Fruit fly (Drosophila melanogaster) whole organism, embryonic: ENCODE data around the gene CG7006.
A peak's percentile ranks its signal among the peaks of the same experiment; 100 is the strongest.

Experiments used
- Abd-B ChIP-seq: fragments of 200-800 bp; sonication (Bioruptor generic); optimal IDR thresholded peaks from 2 replicates; lab custom pipeline; 2018; ENCODE audit warnings: missing biosample characterization, mild to moderate bottlenecking, missing genetic modification characterization, moderate library complexity
- CG10274 ChIP-seq: fragments of 200-800 bp; sonication (Bioruptor generic); optimal IDR thresholded peaks from 3 replicates; lab custom pipeline; 2017; ENCODE audit warnings: missing biosample characterization, mild to moderate bottlenecking, missing genetic modification characterization
- CG10366 ChIP-seq: fragments of 200-800 bp; sonication (Bioruptor generic); IDR thresholded peaks from 2 replicates; pipeline ENCODE4 v1.3.6; 2022; ENCODE audit warnings: missing biosample characterization, missing genetic modification characterization
- CG10431 ChIP-seq: fragments of 200-800 bp; sonication (Bioruptor generic); optimal IDR thresholded peaks from 3 replicates; lab custom pipeline; 2018; ENCODE audit warnings: missing biosample characterization, mild to moderate bottlenecking, missing genetic modification characterization
- CG10462 ChIP-seq: fragments of 200-800 bp; sonication (Bioruptor generic); optimal IDR thresholded peaks from 2 replicates; lab custom pipeline; 2016; ENCODE audit warnings: missing biosample characterization, missing genetic modification characterization
- CG11085 ChIP-seq: fragments of 200-800 bp; sonication (Bioruptor generic); IDR thresholded peaks from 2 replicates; pipeline ENCODE4 v1.3.6; 2022; ENCODE audit warnings: missing biosample characterization, missing genetic modification characterization
- CG11696 ChIP-seq: fragments of 200-800 bp; sonication (Bioruptor generic); IDR thresholded peaks from 2 replicates; pipeline ENCODE4 v1.3.6; 2022; ENCODE audit warnings: missing biosample characterization, missing genetic modification characterization
- CG12219 ChIP-seq: fragments of 200-800 bp; sonication (Bioruptor generic); optimal IDR thresholded peaks from 3 replicates; lab custom pipeline; 2018; ENCODE audit warnings: missing biosample characterization, mild to moderate bottlenecking, missing genetic modification characterization
- CG12769 ChIP-seq: fragments of 200-800 bp; sonication (Bioruptor generic); optimal IDR thresholded peaks from 2 replicates; lab custom pipeline; 2019; ENCODE audit warnings: missing biosample characterization, mild to moderate bottlenecking, missing genetic modification characterization, moderate library complexity
- CG14860 ChIP-seq: fragments of 200-800 bp; sonication (Bioruptor generic); IDR thresholded peaks from 3 replicates; pipeline ENCODE4 v1.3.6; 2022; ENCODE audit warnings: missing biosample characterization, missing genetic modification characterization; ENCODE audit not compliant: partially characterized antibody
- CG17802 ChIP-seq: fragments of 200-800 bp; sonication (Bioruptor generic); optimal IDR thresholded peaks from 2 replicates; lab custom pipeline; 2018; ENCODE audit warnings: missing biosample characterization, mild to moderate bottlenecking, missing genetic modification characterization, moderate library complexity
- CG2116 ChIP-seq: fragments of 200-800 bp; sonication (Bioruptor generic); optimal IDR thresholded peaks from 3 replicates; lab custom pipeline; 2018; ENCODE audit warnings: missing biosample characterization, mild to moderate bottlenecking, missing genetic modification characterization
- CG2889 ChIP-seq: fragments of 200-800 bp; sonication (Bioruptor generic); IDR thresholded peaks from 3 replicates; pipeline ENCODE4 v1.3.6; 2022; ENCODE audit warnings: missing biosample characterization, missing genetic modification characterization
- CG31224 ChIP-seq: fragments of 200-800 bp; sonication (Bioruptor generic); IDR thresholded peaks from 2 replicates; pipeline ENCODE4 v1.3.6; 2022; ENCODE audit warnings: missing biosample characterization, missing genetic modification characterization
- CG3407 ChIP-seq: fragments of 200-800 bp; sonication (Bioruptor generic); optimal IDR thresholded peaks from 2 replicates; lab custom pipeline; 2018; ENCODE audit warnings: missing biosample characterization, mild to moderate bottlenecking, missing genetic modification characterization
- CG3726 ChIP-seq: fragments of 200-800 bp; sonication (Bioruptor generic); IDR thresholded peaks from 3 replicates; pipeline ENCODE4, ENCODE4 v1.3.6; 2022; ENCODE audit warnings: missing biosample characterization, missing genetic modification characterization
- CG4707 ChIP-seq: fragments of 200-800 bp; sonication (Bioruptor generic); optimal IDR thresholded peaks from 2 replicates; lab custom pipeline; 2018; ENCODE audit warnings: missing biosample characterization, mild to moderate bottlenecking, missing genetic modification characterization, moderate library complexity
- CG6254 ChIP-seq: fragments of 200-800 bp; sonication (Bioruptor generic); optimal IDR thresholded peaks from 3 replicates; lab custom pipeline; 2017; ENCODE audit warnings: mild to moderate bottlenecking, missing biosample characterization, missing genetic modification reagents, missing genetic modification characterization
- CG6813 ChIP-seq: fragments of 200-800 bp; sonication (Bioruptor generic); optimal IDR thresholded peaks from 2 replicates; lab custom pipeline; 2017; ENCODE audit warnings: missing biosample characterization, missing genetic modification characterization, mild to moderate bottlenecking, moderate library complexity, missing genetic modification reagents
- CG8478 ChIP-seq: fragments of >200 bp; optimal IDR thresholded peaks from 2 replicates; lab custom pipeline; 2018
- CG9609 ChIP-seq: fragments of 200-800 bp; sonication (Bioruptor generic); optimal IDR thresholded peaks from 3 replicates; lab custom pipeline; 2016; ENCODE audit warnings: missing biosample characterization, missing genetic modification characterization
- CG9797 ChIP-seq: fragments of 200-800 bp; sonication (Bioruptor generic); optimal IDR thresholded peaks from 3 replicates; lab custom pipeline; 2018; ENCODE audit warnings: missing biosample characterization, mild to moderate bottlenecking, missing genetic modification characterization
- Chrac-16 ChIP-seq: fragments of 200-800 bp; sonication (Bioruptor generic); optimal IDR thresholded peaks from 3 replicates; lab custom pipeline; 2016; ENCODE audit warnings: missing biosample characterization, missing genetic modification characterization
- Doc2 ChIP-seq: fragments of 200-800 bp; sonication (Bioruptor generic); IDR thresholded peaks from 2 replicates; pipeline ENCODE4 v1.3.6; 2022; ENCODE audit warnings: missing biosample characterization, missing genetic modification characterization
- ERR ChIP-seq: fragments of 200-800 bp; sonication (Bioruptor generic); optimal IDR thresholded peaks from 2 replicates; lab custom pipeline; 2016; ENCODE audit warnings: missing biosample characterization, missing genetic modification characterization
- Eip74EF ChIP-seq, 2 experiments: fragments of 200-800 bp in 1 of 2; fragments of >200 bp in 1 of 2; sonication (Bioruptor generic) in 1 of 2; optimal IDR thresholded peaks; 2 replicates each; lab custom pipeline; 2017 to 2019; ENCODE audit warnings: missing biosample characterization in 2 of 2, missing genetic modification characterization in 2 of 2, mild to moderate bottlenecking in 1 of 2, moderate library complexity in 1 of 2
- Gug ChIP-seq: fragments of 200-800 bp; sonication (Bioruptor generic); IDR thresholded peaks from 4 replicates; pipeline ENCODE4 v1.3.6; 2022; ENCODE audit warnings: missing biosample characterization, missing genetic modification characterization
- HLH4C ChIP-seq: fragments of 200-800 bp; sonication (Bioruptor generic); IDR thresholded peaks from 3 replicates; pipeline ENCODE4 v1.3.6; 2022; ENCODE audit warnings: missing biosample characterization, missing genetic modification characterization; ENCODE audit not compliant: partially characterized antibody
- Hey ChIP-seq: fragments of 200-800 bp; sonication (Bioruptor generic); optimal IDR thresholded peaks from 3 replicates; lab custom pipeline; 2018; ENCODE audit warnings: missing biosample characterization, mild to moderate bottlenecking, missing genetic modification characterization
- Hr3 ChIP-seq: fragments of 200-800 bp; sonication (Bioruptor generic); optimal IDR thresholded peaks from 3 replicates; lab custom pipeline; 2016; ENCODE audit warnings: missing biosample characterization, missing genetic modification characterization
- Kr ChIP-seq: fragments of 200-800 bp; sonication (Bioruptor generic); optimal IDR thresholded peaks from 2 replicates; lab custom pipeline; 2017; ENCODE audit warnings: missing biosample characterization, mild to moderate bottlenecking, missing genetic modification characterization
- Lim3 ChIP-seq: fragments of 200-800 bp; sonication (Bioruptor generic); IDR thresholded peaks from 2 replicates; pipeline ENCODE4 v1.3.6; 2022; ENCODE audit warnings: missing biosample characterization, missing genetic modification characterization
- Rfx ChIP-seq: fragments of 200-800 bp; sonication (Bioruptor generic); IDR thresholded peaks from 2 replicates; pipeline ENCODE4 v1.3.6; 2022; ENCODE audit warnings: missing biosample characterization, missing genetic modification characterization
- Spps ChIP-seq: fragments of 200-800 bp; sonication (Bioruptor generic); optimal IDR thresholded peaks from 2 replicates; lab custom pipeline; 2018; ENCODE audit warnings: missing biosample characterization, mild to moderate bottlenecking, missing genetic modification characterization
- Taf1 ChIP-seq: fragments of 200-800 bp; sonication (Bioruptor generic); IDR thresholded peaks from 2 replicates; pipeline ENCODE4 v1.3.6; 2022; ENCODE audit warnings: missing biosample characterization, missing genetic modification characterization
- Trl ChIP-seq, 3 experiments: fragments of >200 bp in 2 of 3; fragments of 200-800 bp in 1 of 3; sonication (Bioruptor generic) in 1 of 3; optimal IDR thresholded peaks; 2 replicates in 1 of 3; 3 replicates in 2 of 3; lab custom pipeline; 2016 to 2017; ENCODE audit warnings: missing biosample characterization in 1 of 3, missing genetic modification characterization in 1 of 3
- Usf ChIP-seq: fragments of 200-800 bp; sonication (Bioruptor generic); optimal IDR thresholded peaks from 2 replicates; lab custom pipeline; 2017; ENCODE audit warnings: missing genotype, missing biosample characterization, missing genetic modification characterization
- ase ChIP-seq: fragments of 200-800 bp; sonication (Bioruptor generic); IDR thresholded peaks from 3 replicates; pipeline ENCODE4 v1.3.6; 2022; ENCODE audit warnings: missing biosample characterization, missing genetic modification characterization
- crc ChIP-seq: fragments of 200-800 bp; sonication (Bioruptor generic); optimal IDR thresholded peaks from 2 replicates; lab custom pipeline; 2016; ENCODE audit warnings: missing biosample characterization, missing genetic modification characterization
- disco-r ChIP-seq: fragments of 200-800 bp; sonication (Bioruptor generic); optimal IDR thresholded peaks from 2 replicates; lab custom pipeline; 2016; ENCODE audit warnings: missing biosample characterization, missing genetic modification characterization
- jigr1 ChIP-seq: fragments of 200-800 bp; sonication (Bioruptor generic); IDR thresholded peaks from 3 replicates; pipeline ENCODE4 v1.3.6; 2022; ENCODE audit warnings: missing biosample characterization, missing genetic modification characterization
- nerfin-1 ChIP-seq: fragments of 200-800 bp; sonication (Bioruptor generic); optimal IDR thresholded peaks from 3 replicates; lab custom pipeline; 2019; ENCODE audit warnings: missing biosample characterization, mild to moderate bottlenecking, missing genetic modification characterization, moderate library complexity
- oc ChIP-seq: fragments of 200-800 bp; sonication (Bioruptor generic); optimal IDR thresholded peaks from 2 replicates; lab custom pipeline; 2018; ENCODE audit warnings: missing biosample characterization, mild to moderate bottlenecking, missing genetic modification characterization, moderate library complexity
- pb ChIP-seq: fragments of 200-800 bp; sonication (Bioruptor generic); optimal IDR thresholded peaks from 3 replicates; lab custom pipeline; 2016; ENCODE audit warnings: missing biosample characterization, missing genetic modification characterization
- sens ChIP-seq: fragments of 200-800 bp; sonication (Bioruptor generic); peaks from one replicate; lab custom pipeline; 2016; ENCODE audit warnings: missing biosample characterization, missing genetic modification characterization
- sens-2 ChIP-seq: fragments of 200-800 bp; sonication (Bioruptor generic); IDR thresholded peaks from 2 replicates; pipeline ENCODE4 v1.3.6; 2022; ENCODE audit warnings: missing biosample characterization, missing genetic modification characterization
- shn ChIP-seq: fragments of 200-800 bp; sonication (Bioruptor generic); optimal IDR thresholded peaks from 3 replicates; lab custom pipeline; 2016; ENCODE audit warnings: missing biosample characterization, missing genetic modification characterization
- slp2 ChIP-seq: fragments of 200-800 bp; sonication (Bioruptor generic); optimal IDR thresholded peaks from 2 replicates; lab custom pipeline; 2016; ENCODE audit warnings: missing biosample characterization, missing genetic modification characterization
- so ChIP-seq: fragments of 200-800 bp; sonication (Bioruptor generic); IDR thresholded peaks from 3 replicates; pipeline ENCODE4 v1.3.6; 2022; ENCODE audit warnings: missing biosample characterization, missing genetic modification characterization
- trem ChIP-seq: fragments of 200-800 bp; optimal IDR thresholded peaks from 3 replicates; lab custom pipeline; 2019; ENCODE audit warnings: missing biosample characterization, mild to moderate bottlenecking, missing genetic modification characterization, moderate library complexity
- yki ChIP-seq: fragments of >200 bp; optimal IDR thresholded peaks from 3 replicates; lab custom pipeline; 2018
- zfh2 ChIP-seq: fragments of 200-800 bp; sonication (Bioruptor generic); optimal IDR thresholded peaks from 2 replicates; lab custom pipeline; 2016; ENCODE audit warnings: missing biosample characterization, missing genetic modification characterization

CG7006 gene

dm6 chr3R:24829887-24830351, 20.5 kb upstream of the CG7006 start, which contains the start of the genes Kaz and CG43273 (continued):
- TF ChIP-seq disco-r (GFP tag; lab: Kevin White, UChicago) (no peak), jigr1 (no peak), Hey (no peak), ERR (GFP tag; lab: Kevin White, UChicago) (no peak), Taf1 (GFP tag; lab: Robert Waterston, UW) (no peak), sens (GFP tag; lab: Kevin White, UChicago) (peak; percentile 81), shn (GFP tag; lab: Kevin White, UChicago) (no peak), CG10274 (no peak), yki (lab: Kevin White, UChicago) (no peak), CG8478 (no peak), CG6813 (no peak), Eip74EF (GFP tag; optimal IDR thresholded peaks at IDR 0.05; lab: Kevin White, UChicago) (no peak), Doc2 (no peak), Kr (GFP tag; lab: Kevin White, UChicago) (no peak), CG10366 (GFP tag; lab: Robert Waterston, UW) (peak; percentile 49; the same call in 1 of the 2 replicates), crc (GFP tag; lab: Kevin White, UChicago) (no peak), CG10462 (peak; percentile 44), CG4707 (GFP tag; lab: Kevin White, UChicago) (no peak), CG12219 (GFP tag; lab: Kevin White, UChicago) (no peak), slp2 (no peak), CG31224 (GFP tag; lab: Robert Waterston, UW) (no peak; the same call in 1 of the 2 replicates), CG3407 (GFP tag; lab: Kevin White, UChicago) (no peak), oc (tag; lab: Kevin White, UChicago) (peak; percentile 76), HLH4C (GFP tag; lab: Robert Waterston, UW) (no peak), CG2889 (GFP tag; lab: Robert Waterston, UW) (no peak), Hr3 (peak; percentile 48), Rfx (GFP tag; lab: Robert Waterston, UW) (peak; percentile 73), Gug (GFP tag; lab: Robert Waterston, UW) (no peak; the same call in 3 of the 4 replicates), so (GFP tag; lab: Robert Waterston, UW) (no peak), ase (GFP tag; lab: Robert Waterston, UW) (no peak), pb (GFP tag; lab: Kevin White, UChicago) (no peak), CG11085 (no peak), CG12769 (tag; lab: Kevin White, UChicago) (no peak), Chrac-16 (peak; percentile 59), CG10431 (GFP tag; lab: Kevin White, UChicago) (no peak), trem (tag; lab: Kevin White, UChicago) (peak; percentile 86), Usf (no peak), CG9797 (no peak), CG3726 (GFP tag; lab: Robert Waterston, UW) (no peak), nerfin-1 (no peak), sens-2 (GFP tag; lab: Robert Waterston, UW) (no peak), Trl (optimal IDR thresholded peaks at IDR 0.05; lab: Kevin White, UChicago) (no peak), Trl (GFP tag; optimal IDR thresholded peaks at IDR 0.05; lab: Kevin White, UChicago) (no peak), CG17802 (no peak), CG14860 (GFP tag; lab: Robert Waterston, UW) (no peak), Spps (tag; lab: Kevin White, UChicago) (no peak), Lim3 (GFP tag; lab: Robert Waterston, UW) (no peak), CG9609 (no peak), CG11696 (no peak), Abd-B (GFP tag; lab: Kevin White, UChicago) (peak; percentile 81), CG6254 (GFP tag; lab: Kevin White, UChicago) (peak; percentile 7), CG2116 (GFP tag; lab: Kevin White, UChicago) (peak; percentile 60), zfh2 (GFP tag; lab: Kevin White, UChicago) (peak; percentile 20)
